Fruit fly (Drosophila melanogaster) whole organism, embryonic: Measurements from ENCODE around the gene CG15517.

ENCODE experiments used
- ATbp ChIP-seq: fragments of 200-800 bp; sonication (Bioruptor generic); optimal IDR thresholded peaks from 2 replicates; lab custom pipeline; 2017; ENCODE audit warnings: missing biosample characterization, mild to moderate bottlenecking, missing genetic modification characterization, missing genetic modification reagents
- Blimp-1 ChIP-seq: fragments of 200-800 bp; sonication (Bioruptor generic); optimal IDR thresholded peaks from 3 replicates; lab custom pipeline; 2018; ENCODE audit warnings: missing biosample characterization, missing genetic modification characterization, mild to moderate bottlenecking, moderate library complexity, missing genetic modification reagents
- CG10209 ChIP-seq: fragments of 200-800 bp; sonication (Bioruptor generic); optimal IDR thresholded peaks from 3 replicates; lab custom pipeline; 2017; ENCODE audit warnings: missing biosample characterization, mild to moderate bottlenecking, missing genetic modification characterization, missing genetic modification reagents
- CG12236 ChIP-seq: fragments of 200-800 bp; sonication (Bioruptor generic); optimal IDR thresholded peaks from 2 replicates; lab custom pipeline; 2016; ENCODE audit warnings: missing biosample characterization, missing genetic modification characterization
- CG1233 ChIP-seq: fragments of 200-800 bp; sonication (Bioruptor generic); optimal IDR thresholded peaks from 4 replicates; lab custom pipeline; 2018; ENCODE audit warnings: missing biosample characterization, mild to moderate bottlenecking, missing genetic modification characterization
- CG13287 ChIP-seq: fragments of 200-800 bp; sonication (Bioruptor generic); IDR thresholded peaks from 2 replicates; pipeline ENCODE4 v1.3.6; 2022; ENCODE audit warnings: missing biosample characterization, missing genetic modification characterization; ENCODE audit not compliant: partially characterized antibody
- CG13424 ChIP-seq: fragments of 200-800 bp; sonication (Bioruptor generic); optimal IDR thresholded peaks from 2 replicates; lab custom pipeline; 2019; ENCODE audit warnings: missing biosample characterization, mild to moderate bottlenecking, missing genetic modification characterization, moderate library complexity
- CG13894 ChIP-seq: fragments of 200-800 bp; sonication (Bioruptor generic); optimal IDR thresholded peaks from 3 replicates; lab custom pipeline; 2018; ENCODE audit warnings: missing biosample characterization, mild to moderate bottlenecking, missing genetic modification characterization, moderate library complexity
- CG14710 ChIP-seq: fragments of 200-800 bp; sonication (Bioruptor generic); optimal IDR thresholded peaks from 3 replicates; lab custom pipeline; 2019; ENCODE audit warnings: missing biosample characterization, mild to moderate bottlenecking, missing genetic modification characterization, moderate library complexity
- CG1603 ChIP-seq: fragments of 200-800 bp; sonication (Bioruptor generic); optimal IDR thresholded peaks from 2 replicates; lab custom pipeline; 2019; ENCODE audit warnings: missing biosample characterization, mild to moderate bottlenecking, missing genetic modification characterization, moderate library complexity
- CG17186 ChIP-seq: fragments of 200-800 bp; sonication (Bioruptor generic); optimal IDR thresholded peaks from 3 replicates; lab custom pipeline; 2017; ENCODE audit warnings: missing biosample characterization, missing genetic modification reagents, missing genetic modification characterization
- CG2712 ChIP-seq: fragments of 200-800 bp; optimal IDR thresholded peaks from 3 replicates; lab custom pipeline; 2019; ENCODE audit warnings: missing biosample characterization, mild to moderate bottlenecking, missing genetic modification characterization, moderate library complexity
- CG32767 ChIP-seq: fragments of 200-800 bp; sonication (Bioruptor generic); IDR thresholded peaks from 2 replicates; pipeline ENCODE4 v1.3.6; 2022; ENCODE audit warnings: missing biosample characterization, missing genetic modification characterization
- CG34422 ChIP-seq: fragments of 200-800 bp; sonication (Bioruptor generic); IDR thresholded peaks from 3 replicates; pipeline ENCODE4 v1.3.6; 2022; ENCODE audit warnings: missing biosample characterization, missing genetic modification characterization
- CG4820 ChIP-seq: fragments of 200-800 bp; sonication (Bioruptor generic); optimal IDR thresholded peaks from 3 replicates; lab custom pipeline; 2016; ENCODE audit warnings: missing biosample characterization, missing genetic modification characterization
- CG6254 ChIP-seq: fragments of 200-800 bp; sonication (Bioruptor generic); optimal IDR thresholded peaks from 3 replicates; lab custom pipeline; 2017; ENCODE audit warnings: mild to moderate bottlenecking, missing biosample characterization, missing genetic modification reagents, missing genetic modification characterization
- CG7271 ChIP-seq: fragments of 200-800 bp; sonication (Bioruptor generic); optimal IDR thresholded peaks from 2 replicates; lab custom pipeline; 2018; ENCODE audit warnings: missing biosample characterization, mild to moderate bottlenecking, missing genetic modification characterization, moderate library complexity
- CG8478 ChIP-seq: fragments of >200 bp; optimal IDR thresholded peaks from 2 replicates; lab custom pipeline; 2018
- CkIIα-i1 ChIP-seq: fragments of 200-800 bp; sonication (Bioruptor generic); IDR thresholded peaks from 2 replicates; pipeline ENCODE4 v1.3.6; 2022; ENCODE audit warnings: missing biosample characterization, missing genetic modification characterization
- Deaf1 ChIP-seq: fragments of 200-800 bp; optimal IDR thresholded peaks from 3 replicates; lab custom pipeline; 2019; ENCODE audit warnings: missing biosample characterization, mild to moderate bottlenecking, missing genetic modification characterization, moderate library complexity
- Doc3 ChIP-seq: fragments of 200-800 bp; sonication (Bioruptor generic); IDR thresholded peaks from 3 replicates; pipeline ENCODE4 v1.3.6; 2022; ENCODE audit warnings: missing biosample characterization, missing genetic modification characterization; ENCODE audit not compliant: partially characterized antibody
- Gug ChIP-seq: fragments of 200-800 bp; sonication (Bioruptor generic); IDR thresholded peaks from 4 replicates; pipeline ENCODE4 v1.3.6; 2022; ENCODE audit warnings: missing biosample characterization, missing genetic modification characterization
- Hr3 ChIP-seq: fragments of 200-800 bp; sonication (Bioruptor generic); optimal IDR thresholded peaks from 3 replicates; lab custom pipeline; 2016; ENCODE audit warnings: missing biosample characterization, missing genetic modification characterization
- Med ChIP-seq: fragments of 200-800 bp; sonication (Bioruptor generic); peaks from one replicate; lab custom pipeline; 2016; ENCODE audit warnings: missing biosample characterization, missing genetic modification characterization, mild to moderate bottlenecking, inconsistent platforms, moderate library complexity
- Nf-YA ChIP-seq: fragments of 200-800 bp; sonication (Bioruptor generic); IDR thresholded peaks from 2 replicates; pipeline ENCODE4 v1.3.6; 2022; ENCODE audit warnings: missing biosample characterization, missing genetic modification characterization
- Spps ChIP-seq: fragments of 200-800 bp; sonication (Bioruptor generic); optimal IDR thresholded peaks from 2 replicates; lab custom pipeline; 2018; ENCODE audit warnings: missing biosample characterization, mild to moderate bottlenecking, missing genetic modification characterization
- Sry-β ChIP-seq: fragments of 200-800 bp; sonication (Bioruptor generic); optimal IDR thresholded peaks from 2 replicates; lab custom pipeline; 2018; ENCODE audit warnings: missing biosample characterization, mild to moderate bottlenecking, missing genetic modification characterization, moderate library complexity
- Sry-δ ChIP-seq: fragments of 200-800 bp; sonication (Bioruptor generic); optimal IDR thresholded peaks from 2 replicates; lab custom pipeline; 2016; ENCODE audit warnings: missing biosample characterization, missing genetic modification characterization
- Taf1 ChIP-seq: fragments of 200-800 bp; sonication (Bioruptor generic); IDR thresholded peaks from 2 replicates; pipeline ENCODE4 v1.3.6; 2022; ENCODE audit warnings: missing biosample characterization, missing genetic modification characterization
- Usf ChIP-seq: fragments of 200-800 bp; sonication (Bioruptor generic); optimal IDR thresholded peaks from 2 replicates; lab custom pipeline; 2017; ENCODE audit warnings: missing genotype, missing biosample characterization, missing genetic modification characterization
- abd-A ChIP-seq: fragments of 200-800 bp; sonication (Bioruptor generic); optimal IDR thresholded peaks from 3 replicates; lab custom pipeline; 2019; ENCODE audit warnings: missing biosample characterization, mild to moderate bottlenecking, missing genetic modification characterization, moderate library complexity
- ac ChIP-seq: fragments of 200-800 bp; sonication (Bioruptor generic); optimal IDR thresholded peaks from 3 replicates; lab custom pipeline; 2017; ENCODE audit warnings: missing biosample characterization, mild to moderate bottlenecking, missing genetic modification characterization
- al ChIP-seq: fragments of 200-800 bp; sonication (Bioruptor generic); IDR thresholded peaks from 2 replicates; pipeline ENCODE4 v1.3.6; 2022; ENCODE audit warnings: missing biosample characterization, missing genetic modification characterization
- ash1 ChIP-seq: fragments of 200-800 bp; sonication (Bioruptor generic); optimal IDR thresholded peaks from 2 replicates; lab custom pipeline; 2018; ENCODE audit warnings: missing biosample characterization, mild to moderate bottlenecking, missing genetic modification characterization
- br ChIP-seq: fragments of >200 bp; optimal IDR thresholded peaks from 2 replicates; lab custom pipeline; 2017
- btn ChIP-seq: fragments of 200-800 bp; sonication (Bioruptor generic); optimal IDR thresholded peaks from 2 replicates; lab custom pipeline; 2016; ENCODE audit warnings: missing biosample characterization, missing genetic modification characterization
- chn ChIP-seq: fragments of 200-800 bp; sonication (Bioruptor generic); optimal IDR thresholded peaks from 2 replicates; lab custom pipeline; 2016; ENCODE audit warnings: missing biosample characterization, missing genetic modification characterization
- eve ChIP-seq, 2 experiments: fragments of >200 bp; optimal IDR thresholded peaks; 2 replicates each; lab custom pipeline; 2017; ENCODE audit warnings: missing biosample characterization in 2 of 2, missing genetic modification characterization in 2 of 2
- ftz-f1 ChIP-seq: fragments of 200-800 bp; sonication (Bioruptor generic); optimal IDR thresholded peaks from 2 replicates; lab custom pipeline; 2016; ENCODE audit warnings: missing biosample characterization, missing genetic modification characterization
- fu2 ChIP-seq: fragments of 200-800 bp; sonication (Bioruptor generic); optimal IDR thresholded peaks from 2 replicates; lab custom pipeline; 2016; ENCODE audit warnings: missing biosample characterization, missing genetic modification characterization
- jumu ChIP-seq: fragments of 200-800 bp; sonication (Bioruptor generic); optimal IDR thresholded peaks from 3 replicates; lab custom pipeline; 2016; ENCODE audit warnings: missing biosample characterization, missing genetic modification characterization
- maf-S ChIP-seq: fragments of 200-800 bp; sonication (Bioruptor generic); optimal IDR thresholded peaks from 2 replicates; lab custom pipeline; 2016; ENCODE audit warnings: missing biosample characterization, missing genetic modification characterization
- nmo ChIP-seq: fragments of 200-800 bp; sonication (Bioruptor generic); optimal IDR thresholded peaks from 2 replicates; lab custom pipeline; 2018; ENCODE audit warnings: missing biosample characterization, mild to moderate bottlenecking, missing genetic modification characterization, moderate library complexity
- pnt ChIP-seq: fragments of 200-800 bp; sonication (Bioruptor generic); optimal IDR thresholded peaks from 3 replicates; lab custom pipeline; 2016; ENCODE audit warnings: missing biosample characterization, missing genetic modification characterization
- pros ChIP-seq: fragments of 200-800 bp; sonication (Bioruptor generic); optimal IDR thresholded peaks from 3 replicates; lab custom pipeline; 2019; ENCODE audit warnings: missing biosample characterization, mild to moderate bottlenecking, missing genetic modification characterization, moderate library complexity
- ranshi ChIP-seq: fragments of 200-800 bp; sonication (Bioruptor generic); IDR thresholded peaks from 2 replicates; pipeline ENCODE4 v1.3.6; 2022; ENCODE audit warnings: missing biosample characterization, missing genetic modification characterization
- ro ChIP-seq: fragments of 200-800 bp; sonication (Bioruptor generic); IDR thresholded peaks from 2 replicates; pipeline ENCODE4 v1.3.6; 2022; ENCODE audit warnings: missing biosample characterization, missing genetic modification characterization
- run ChIP-seq: fragments of 200-800 bp; sonication (Bioruptor generic); optimal IDR thresholded peaks from 3 replicates; lab custom pipeline; 2018; ENCODE audit warnings: missing biosample characterization, mild to moderate bottlenecking, missing genetic modification characterization
- sens ChIP-seq: fragments of 200-800 bp; sonication (Bioruptor generic); peaks from one replicate; lab custom pipeline; 2016; ENCODE audit warnings: missing biosample characterization, missing genetic modification characterization
- sima ChIP-seq: fragments of 200-800 bp; sonication (Bioruptor generic); optimal IDR thresholded peaks from 2 replicates; lab custom pipeline; 2016; ENCODE audit warnings: missing biosample characterization, missing genetic modification characterization
- sr ChIP-seq: fragments of 200-800 bp; sonication (Bioruptor generic); IDR thresholded peaks from 3 replicates; pipeline ENCODE4 v1.3.6; 2022; ENCODE audit warnings: missing biosample characterization, missing genetic modification characterization
- toy ChIP-seq: fragments of 200-800 bp; sonication (Bioruptor generic); IDR thresholded peaks from 2 replicates; pipeline ENCODE4 v1.3.6; 2022; ENCODE audit warnings: missing biosample characterization, missing genetic modification characterization
- zfh1 ChIP-seq: fragments of 200-800 bp; sonication (Bioruptor generic); IDR thresholded peaks from 3 replicates; pipeline ENCODE4 v1.3.6; 2022; ENCODE audit warnings: missing biosample characterization, missing genetic modification characterization

Gene CG15517

DNA sequence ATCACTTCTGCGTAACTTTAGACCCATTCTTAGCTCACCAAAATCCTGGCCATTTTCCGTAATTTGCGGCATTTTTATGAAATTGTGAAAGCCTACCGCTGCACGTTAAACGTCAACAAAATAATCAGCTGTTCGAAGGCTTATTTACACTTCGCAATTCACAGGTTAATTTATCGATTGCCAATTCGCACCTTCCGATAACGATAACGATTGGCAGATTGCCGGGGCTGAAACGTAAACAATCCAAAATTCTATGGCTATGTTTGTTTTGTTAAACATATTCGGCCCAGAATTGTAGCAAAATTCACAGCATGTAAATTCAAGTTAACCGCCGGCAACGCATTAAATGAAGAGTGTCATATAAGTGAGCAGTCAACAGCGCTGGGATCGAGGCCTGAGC, 32.1 kb upstream of the CG15517 start, which contains the start of the genes eIF2Balpha and Vps13B (continued):
- no peak for TF ChIP-seq CG2712 (tag; lab: Kevin White, UChicago)
- no peak for TF ChIP-seq sima (GFP tag; lab: Kevin White, UChicago)
- TF ChIP-seq sens (GFP tag; lab: Kevin White, UChicago) = no peak
- TF ChIP-seq zfh1 = no peak
- TF ChIP-seq pnt (GFP tag; lab: Kevin White, UChicago) = no peak
- TF ChIP-seq CG8478 = no peak
- no peak for TF ChIP-seq CG4820 (GFP tag; lab: Kevin White, UChicago)
- no peak for TF ChIP-seq CG12236 (GFP tag; lab: Kevin White, UChicago)
- TF ChIP-seq pros = no peak
- TF ChIP-seq al (GFP tag; lab: Robert Waterston, UW) = no peak
- TF ChIP-seq ftz-f1 (GFP tag; lab: Kevin White, UChicago) = no peak
- TF ChIP-seq Spps (tag; lab: Kevin White, UChicago) = no peak
- no peak for TF ChIP-seq Gug (GFP tag; lab: Robert Waterston, UW)
- TF ChIP-seq Med (GFP tag; lab: Kevin White, UChicago) = no peak
- TF ChIP-seq CkIIα-i1 (GFP tag; lab: Robert Waterston, UW) = no peak
- TF ChIP-seq jumu = no peak
- no peak for TF ChIP-seq CG6254 (GFP tag; lab: Kevin White, UChicago)
- TF ChIP-seq chn (GFP tag; lab: Kevin White, UChicago) = no peak
- TF ChIP-seq ro (GFP tag; lab: Robert Waterston, UW) = no peak
- no peak for TF ChIP-seq nmo (GFP tag; lab: Kevin White, UChicago)
- TF ChIP-seq Usf = no peak
- no peak for TF ChIP-seq CG1603 (tag; lab: Kevin White, UChicago)
- TF ChIP-seq CG1233 = no peak
- no peak for TF ChIP-seq fu2 (GFP tag; lab: Kevin White, UChicago)
- TF ChIP-seq CG32767 (GFP tag; lab: Robert Waterston, UW) = no peak
- peak; percentile 61; the same call in 1 of the 3 replicates for TF ChIP-seq CG34422
- no peak for TF ChIP-seq CG13424 (tag; lab: Kevin White, UChicago)
- no peak for TF ChIP-seq CG10209
- TF ChIP-seq ash1 = no peak
- TF ChIP-seq Hr3 (GFP tag; lab: Kevin White, UChicago) = no peak
- TF ChIP-seq ranshi (GFP tag; lab: Robert Waterston, UW) = no peak
- no peak for TF ChIP-seq Blimp-1 (GFP tag; lab: Kevin White, UChicago)
- no peak for TF ChIP-seq br (lab: Kevin White, UChicago)
- no peak for TF ChIP-seq ATbp (GFP tag; lab: Kevin White, UChicago)
- TF ChIP-seq ac = no peak
- no peak for TF ChIP-seq run
- no peak for TF ChIP-seq CG14710
- TF ChIP-seq CG17186 (GFP tag; lab: Kevin White, UChicago) = no peak
- TF ChIP-seq Doc3 (GFP tag; lab: Robert Waterston, UW) = peak; percentile 85
- TF ChIP-seq sr = no peak
- TF ChIP-seq Sry-β (GFP tag; lab: Kevin White, UChicago) = no peak
- TF ChIP-seq btn (GFP tag; lab: Kevin White, UChicago) = no peak
- no peak for TF ChIP-seq Taf1 (GFP tag; lab: Robert Waterston, UW)
- TF ChIP-seq CG13894 (tag; lab: Kevin White, UChicago) = no peak
- TF ChIP-seq Deaf1 (tag; lab: Kevin White, UChicago) = no peak
- no peak for TF ChIP-seq eve (GFP tag; optimal IDR thresholded peaks at IDR 0.05; lab: Kevin White, UChicago)
- TF ChIP-seq Nf-YA (GFP tag; lab: Robert Waterston, UW) = no peak
- TF ChIP-seq Sry-δ (GFP tag; lab: Kevin White, UChicago) = no peak
- no peak for TF ChIP-seq toy
- peak; percentile 86 for TF ChIP-seq CG13287 (GFP tag; lab: Robert Waterston, UW)
- TF ChIP-seq abd-A = no peak
- no peak for TF ChIP-seq CG7271 (tag; lab: Kevin White, UChicago)
- TF ChIP-seq maf-S (GFP tag; lab: Kevin White, UChicago) = no peak
